Fruit fly (Drosophila melanogaster): ENCODE results near the gene CG3345.

CG3345 gene

dm6 chr2L:271553-271952 lies 2.7 kb downstream of the CG3345 start, which contains the start of gene Dus1 (continued):
- TF ChIP-seq Adf1 (GFP tag; IDR thresholded peaks at IDR 0.05) = no peak
- peak; percentile 77 for TF ChIP-seq CG6791 (GFP tag; IDR thresholded peaks at IDR 0.05; ENCODE audit: partially characterized antibody)
- no peak for TF ChIP-seq dan (GFP tag; IDR thresholded peaks at IDR 0.05)
- TF ChIP-seq Fer2 (tag; optimal IDR thresholded peaks at IDR 0.05) = no peak
- no peak for TF ChIP-seq D19B (GFP tag; optimal IDR thresholded peaks at IDR 0.05)
- TF ChIP-seq crol (GFP tag; IDR thresholded peaks at IDR 0.05) = no peak
- TF ChIP-seq HLH4C (GFP tag; IDR thresholded peaks at IDR 0.05; ENCODE audit: partially characterized antibody) = peak; percentile 76
- no peak for TF ChIP-seq Deaf1 (tag; optimal IDR thresholded peaks at IDR 0.05)
- TF ChIP-seq Six4 (GFP tag; optimal IDR thresholded peaks at IDR 0.05) = no peak
- TF ChIP-seq dm (GFP tag; optimal IDR thresholded peaks at IDR 0.05) = peak; percentile 84
- TF ChIP-seq sim (GFP tag; IDR thresholded peaks at IDR 0.05) = no peak
- no peak for TF ChIP-seq CG8944 (GFP tag; optimal IDR thresholded peaks at IDR 0.05)
- TF ChIP-seq Ptx1 (GFP tag; IDR thresholded peaks at IDR 0.05) = no peak
- TF ChIP-seq CG2889 (GFP tag; IDR thresholded peaks at IDR 0.05) = no peak
- no peak for TF ChIP-seq CG9437 (GFP tag; optimal IDR thresholded peaks at IDR 0.05)
- TF ChIP-seq dmrt11E (tag; optimal IDR thresholded peaks at IDR 0.05) = no peak
- TF ChIP-seq BEAF-32 (GFP tag; optimal IDR thresholded peaks at IDR 0.05) = peak; percentile 72
- peak; percentile 15 for TF ChIP-seq CG2712 (tag; optimal IDR thresholded peaks at IDR 0.05)
- TF ChIP-seq CG10267 (tag; optimal IDR thresholded peaks at IDR 0.05) = peak; percentile 57
- peak; percentile 2 for TF ChIP-seq nmo (GFP tag; optimal IDR thresholded peaks at IDR 0.05)
- TF ChIP-seq CG14710 (tag; optimal IDR thresholded peaks at IDR 0.05) = peak; percentile 54
- TF ChIP-seq CG10959 (GFP tag; IDR thresholded peaks at IDR 0.05) = no peak
- no peak for TF ChIP-seq CG3847 (GFP tag; IDR thresholded peaks at IDR 0.05)
- TF ChIP-seq GATAe (GFP tag; conservative IDR thresholded peaks at IDR 0.05) = no peak
- no peak for TF ChIP-seq CG1602 (GFP tag; optimal IDR thresholded peaks at IDR 0.05)
- TF ChIP-seq Dll (GFP tag; IDR thresholded peaks at IDR 0.05; ENCODE audit: partially characterized antibody) = peak; percentile 74
- TF ChIP-seq Camta (GFP tag; optimal IDR thresholded peaks at IDR 0.05) = no peak
- peak; percentile 75 for TF ChIP-seq vvl (GFP tag; IDR thresholded peaks at IDR 0.05)
- peak; percentile 41 for TF ChIP-seq CG13894 (tag; optimal IDR thresholded peaks at IDR 0.05)
- no peak for TF ChIP-seq sqz (GFP tag; optimal IDR thresholded peaks at IDR 0.05)
- TF ChIP-seq fru (optimal IDR thresholded peaks at IDR 0.05) = no peak
- TF ChIP-seq MBD-R2 (GFP tag; IDR thresholded peaks at IDR 0.05) = peak; percentile 97
- no peak for TF ChIP-seq pum (GFP tag; optimal IDR thresholded peaks at IDR 0.05)
- peak; percentile 58; the same call in 2 of the 3 replicates for TF ChIP-seq CG14860 (GFP tag; IDR thresholded peaks at IDR 0.05; ENCODE audit: partially characterized antibody)
- TF ChIP-seq tup (GFP tag; optimal IDR thresholded peaks at IDR 0.05) = no peak
- no peak for TF ChIP-seq grn (GFP tag; optimal IDR thresholded peaks at IDR 0.05)
- no peak for TF ChIP-seq CrebB (tag; optimal IDR thresholded peaks at IDR 0.05)

DNA sequence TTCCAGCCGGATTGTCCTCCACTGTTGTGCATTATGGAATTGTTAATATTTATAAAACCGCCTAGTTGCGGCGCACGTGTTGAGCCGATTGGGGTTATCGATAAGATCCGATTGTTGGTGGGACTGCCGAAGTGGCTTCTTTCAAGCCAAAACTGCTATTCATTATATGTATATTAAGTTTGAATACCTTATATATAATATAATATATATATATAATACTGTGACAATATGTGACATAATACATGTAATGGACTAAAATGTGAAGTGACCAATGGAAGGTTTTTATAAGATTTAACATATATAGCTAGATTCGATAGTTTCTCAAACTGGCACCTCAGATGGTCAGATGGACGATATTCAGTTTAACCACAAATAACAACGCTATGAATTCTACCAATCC lies 4.7 kb downstream of the CG3345 start, which contains the start of the genes mbm and CG11555:
Gene mbm (minus strand): TSS at position 113 of the 400 bp plus-strand sequence.
Gene CG11555 (plus strand): TSS at position 234 of the 400 bp plus-strand sequence.
- no peak for TF ChIP-seq esg (GFP tag; conservative IDR thresholded peaks at IDR 0.05)
- TF ChIP-seq Rx (GFP tag; IDR thresholded peaks at IDR 0.05) = no peak
- no peak for TF ChIP-seq crc (GFP tag; optimal IDR thresholded peaks at IDR 0.05)
- no peak for TF ChIP-seq CG3726 (GFP tag; IDR thresholded peaks at IDR 0.05)
- no peak for TF ChIP-seq ewg (GFP tag; optimal IDR thresholded peaks at IDR 0.05)
- TF ChIP-seq CG17612 (GFP tag; IDR thresholded peaks at IDR 0.05) = no peak
- TF ChIP-seq tgo (GFP tag; IDR thresholded peaks at IDR 0.05) = no peak
- no peak for TF ChIP-seq aop (GFP tag; IDR thresholded peaks at IDR 0.05)
- peak; percentile 74 for TF ChIP-seq Dll (GFP tag; IDR thresholded peaks at IDR 0.05; ENCODE audit: partially characterized antibody)
- no peak for TF ChIP-seq C15 (GFP tag; IDR thresholded peaks at IDR 0.05)
- no peak for TF ChIP-seq CG7987 (GFP tag; optimal IDR thresholded peaks at IDR 0.05)
- TF ChIP-seq CG4617 (GFP tag; optimal IDR thresholded peaks at IDR 0.05; ENCODE audit: borderline replicate concordance) = peak; percentile 10
- TF ChIP-seq Meics (GFP tag; optimal IDR thresholded peaks at IDR 0.05) = peak; percentile 40
- TF ChIP-seq al (GFP tag; IDR thresholded peaks at IDR 0.05) = no peak
- TF ChIP-seq dan (GFP tag; IDR thresholded peaks at IDR 0.05) = no peak
- peak; percentile 25 for TF ChIP-seq Fer3 (tag; optimal IDR thresholded peaks at IDR 0.05)
- no peak for TF ChIP-seq CG11398 (GFP tag; optimal IDR thresholded peaks at IDR 0.05)
- peak; percentile 4 for TF ChIP-seq CG9817 (tag; optimal IDR thresholded peaks at IDR 0.05)
- TF ChIP-seq CG17829 (tag; optimal IDR thresholded peaks at IDR 0.05) = peak; percentile 60
